Fruit fly (Drosophila melanogaster) ovary, adult (tissue): ENCODE data around the gene NANS.
"Not testable (repeated sequence)": the region's sequence is repeated elsewhere in the genome, so short reads cannot be mapped to it uniquely, and the experiment has no call there.

Experiments used
- CG17801 ChIP-seq: fragments of 200-800 bp; optimal IDR thresholded peaks from 2 replicates; lab custom pipeline; 2019; ENCODE audit warnings: missing biosample characterization, mild to moderate bottlenecking, missing genetic modification characterization, moderate library complexity; ENCODE audit not compliant: partially characterized antibody

The NANS gene

dm6 chr3R:12451888-12452514 is 25.6 kb downstream of the NANS start, which contains the start of gene CG5509:
TSS of gene CG5509 (plus strand) at chr3R:12452464.
- no peak for TF ChIP-seq CG17801 (GFP tag; lab: Kevin White, UChicago)

DNA sequence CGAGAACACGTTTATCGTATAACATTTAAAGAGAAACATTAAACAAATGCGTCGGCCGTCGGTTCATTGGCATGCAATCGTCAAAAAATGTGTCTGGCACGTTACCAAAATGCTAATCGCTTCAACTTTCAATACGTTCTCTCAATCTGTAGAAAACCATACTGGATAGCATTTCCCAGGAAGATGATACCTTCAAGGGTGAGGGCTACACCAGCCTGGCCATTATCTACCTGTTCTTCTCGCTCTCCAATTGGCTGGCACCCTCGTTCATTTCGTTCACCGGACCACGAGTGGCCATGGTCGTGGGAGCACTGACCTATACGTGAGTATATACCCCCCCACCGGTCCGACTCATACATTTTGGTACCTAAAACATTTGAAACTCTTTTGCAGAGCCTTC is 28.1 kb downstream of the NANS start:
- TF ChIP-seq CG17801 (GFP tag; lab: Kevin White, UChicago) = no peak

DNA sequence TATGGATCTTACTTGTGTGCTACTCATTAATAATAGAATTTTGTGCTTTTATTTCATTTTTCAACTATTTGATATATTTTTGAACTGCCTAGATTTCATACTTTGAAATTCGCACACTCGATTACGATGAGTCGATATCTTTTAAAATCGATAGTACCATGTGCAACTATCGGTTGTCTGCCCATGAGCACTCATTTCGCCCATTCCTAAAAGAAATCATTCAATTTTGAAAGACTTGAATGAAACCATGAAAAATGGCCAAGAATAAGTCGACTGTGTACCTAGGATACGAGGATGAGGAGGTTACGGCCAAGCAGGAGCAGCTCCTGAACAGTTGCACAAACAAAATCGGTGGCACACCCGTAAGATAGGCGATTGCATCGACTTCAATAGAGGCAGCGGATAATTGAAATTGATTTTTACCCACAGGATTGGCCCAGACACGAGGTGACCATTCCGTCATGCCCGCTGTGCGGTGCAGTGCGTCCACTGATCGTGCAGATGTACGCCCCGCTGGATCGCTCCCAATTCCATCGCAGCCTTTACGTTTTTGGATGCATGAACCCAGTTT is 30.1 kb downstream of the NANS start, which contains the start of gene trus:
trus (plus strand) TSS at position 204 of the 571 bp plus-strand sequence.
- TF ChIP-seq CG17801 (GFP tag; lab: Kevin White, UChicago) = peak; percentile 30

dm6 chr3R:12459879-12460522 is 33.6 kb downstream of the NANS start, which contains the start of the genes CG5961 and Polr3C:
TSS of gene CG5961 (minus strand) at chr3R:12460294.
TSS of gene Polr3C (plus strand) at chr3R:12460414.
- peak; percentile 4 for TF ChIP-seq CG17801 (GFP tag; lab: Kevin White, UChicago)

DNA sequence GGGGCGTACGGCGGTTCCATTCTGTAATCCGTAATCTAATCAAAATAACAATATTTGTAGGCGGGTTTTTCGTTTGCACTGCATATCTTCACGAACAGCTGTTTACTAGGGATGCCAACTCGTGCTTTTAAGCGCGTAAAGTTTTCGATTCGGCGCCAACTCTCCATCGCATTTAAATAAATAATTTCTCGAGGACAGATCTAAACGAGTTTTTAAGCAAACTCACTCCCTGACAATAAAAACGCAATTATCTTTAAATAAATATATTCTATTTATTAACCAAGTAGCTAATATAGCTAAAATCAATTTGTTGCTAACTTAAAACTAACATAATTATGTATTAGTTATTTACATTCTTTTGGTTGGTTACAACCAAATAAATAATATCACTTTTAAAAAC is 38.8 kb downstream of the NANS start, which contains the start of gene CG5608:
CG5608 (minus strand) TSS at position 101 of the 400 bp plus-strand sequence.
- not testable (repeated sequence) for TF ChIP-seq CG17801 (GFP tag; lab: Kevin White, UChicago)

DNA sequence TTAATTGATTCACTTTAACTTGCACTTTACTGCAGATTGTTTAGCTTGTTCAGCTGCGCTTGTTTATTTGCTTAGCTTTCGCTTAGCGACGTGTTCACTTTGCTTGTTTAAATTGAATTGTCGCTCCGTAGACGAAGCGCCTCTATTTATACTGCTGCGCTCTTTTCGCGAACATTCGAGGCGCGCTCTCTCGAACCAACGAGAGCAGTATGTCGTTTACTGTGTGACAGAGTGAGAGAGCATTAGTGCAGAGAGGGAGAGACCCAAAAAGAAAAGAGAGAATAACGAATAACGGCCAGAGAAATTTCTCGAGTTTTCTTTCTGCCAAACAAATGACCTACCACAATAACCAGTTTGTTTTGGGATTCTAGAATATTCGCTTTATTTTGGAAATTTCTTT is 41.3 kb downstream of the NANS start, which contains the start of gene Hsp70Ba:
Hsp70Ba (minus strand) TSS at position 102 of the 400 bp plus-strand sequence.
- TF ChIP-seq CG17801 (GFP tag; lab: Kevin White, UChicago) = not testable (repeated sequence)
